Fruit fly (Drosophila melanogaster): ENCODE measurements around the gene GstD3.

dm6 chr3R:12323221-12323620 is 49.6 kb upstream of the GstD3 start, which contains the start of gene CG10013:
- TF ChIP-seq insv (optimal IDR thresholded peaks at IDR 0.05) = no peak
- TF ChIP-seq h (optimal IDR thresholded peaks at IDR 0.05) = no peak
- TF ChIP-seq Myc (optimal IDR thresholded peaks at IDR 0.05) = no peak
- TF ChIP-seq Sin3A (optimal IDR thresholded peaks at IDR 0.05) = no peak

All from Kc167 (cell line).